Worm (Caenorhabditis elegans) whole organism, L1 larva: ENCODE data around the gene W09G12.9.

Experiments
- C04F5.9 ChIP-seq: sonication (generic microtip); optimal IDR thresholded peaks from 2 replicates; lab custom pipeline; 2016; ENCODE audit warnings: missing genetic modification characterization, missing compliant biosample characterization
- C16A3.4 ChIP-seq: fragments of 150-350 bp; optimal IDR thresholded peaks from 2 replicates; lab custom pipeline; 2014; ENCODE audit warnings: missing biosample characterization, missing genetic modification characterization
- F16B12.6 ChIP-seq: fragments of 150-350 bp; optimal IDR thresholded peaks from 2 replicates; lab custom pipeline; 2014; ENCODE audit warnings: missing biosample characterization, missing genetic modification characterization
- Y116A8C.19 ChIP-seq: sonication (generic microtip); optimal IDR thresholded peaks from 2 replicates; lab custom pipeline; 2016; ENCODE audit warnings: missing compliant biosample characterization, missing genetic modification characterization, borderline replicate concordance
- ceh-82 ChIP-seq, 3 experiments: fragments of 150-350 bp in 1 of 3; sonication (generic microtip) in 2 of 3; optimal IDR thresholded peaks; 2 replicates each; lab custom pipeline; 2014 to 2017; ENCODE audit warnings: missing biosample characterization in 3 of 3, missing genetic modification characterization in 3 of 3
- ceh-88 ChIP-seq: fragments of 200-800 bp; sonication (Bioruptor generic); IDR thresholded peaks from 2 replicates; pipeline ENCODE4 v1.3.6; 2022; ENCODE audit warnings: missing genetic modification characterization, missing compliant biosample characterization
- ceh-90 ChIP-seq: sonication (generic microtip); optimal IDR thresholded peaks from 2 replicates; lab custom pipeline; 2016; ENCODE audit warnings: missing genetic modification characterization, missing compliant biosample characterization
- ces-1 ChIP-seq: fragments of 150-350 bp; optimal IDR thresholded peaks from 2 replicates; lab custom pipeline; 2014; ENCODE audit warnings: missing biosample characterization, missing genetic modification reagents, missing genetic modification characterization
- dpl-1 ChIP-seq, 3 experiments: fragments of 150-350 bp in 2 of 3; sonication (generic microtip) in 1 of 3; optimal IDR thresholded peaks; 2 replicates each; lab custom pipeline; 2014 to 2017; ENCODE audit warnings: missing biosample characterization in 3 of 3, missing genetic modification characterization in 3 of 3, missing genetic modification reagents in 3 of 3
- dsc-1 ChIP-seq: sonication (generic microtip); optimal IDR thresholded peaks from 2 replicates; lab custom pipeline; 2016; ENCODE audit warnings: mild to moderate bottlenecking, missing genetic modification characterization, missing compliant biosample characterization
- efl-1 ChIP-seq, 4 experiments: fragments of 150-350 bp; optimal IDR thresholded peaks in 3 of 4; peaks in 1 of 4; 1 replicate in 1 of 4; 2 replicates in 3 of 4; lab custom pipeline; 2014; ENCODE audit warnings: missing biosample characterization in 2 of 4, missing genetic modification characterization in 2 of 4, missing genetic modification reagents in 2 of 4
- efl-3 ChIP-seq: fragments of 200-800 bp; sonication (Bioruptor generic); optimal IDR thresholded peaks from 2 replicates; lab custom pipeline; 2018; ENCODE audit warnings: mild to moderate bottlenecking, missing genetic modification characterization, missing compliant biosample characterization
- elt-3 ChIP-seq, 6 experiments: fragments of 150-350 bp in 1 of 6; sonication (generic microtip); optimal IDR thresholded peaks; 2 replicates each; lab custom pipeline; 2017 to 2018; ENCODE audit warnings: missing biosample characterization in 6 of 6, missing genetic modification characterization in 6 of 6, inconsistent platforms in 1 of 6
- fos-1 ChIP-seq: fragments of 150-350 bp; optimal IDR thresholded peaks from 2 replicates; lab custom pipeline; 2014; ENCODE audit warnings: missing biosample characterization, missing genetic modification characterization
- grh-1 ChIP-seq: fragments of 200-800 bp; sonication (Bioruptor generic); IDR thresholded peaks from 2 replicates; pipeline ENCODE4 v1.3.6; 2022; ENCODE audit warnings: missing genetic modification reagents, missing genetic modification characterization, missing compliant biosample characterization
- hlh-4 ChIP-seq: sonication (generic microtip); optimal IDR thresholded peaks from 2 replicates; lab custom pipeline; 2016; ENCODE audit warnings: mild to moderate bottlenecking, missing genetic modification characterization, missing compliant biosample characterization
- irx-1 ChIP-seq: sonication (generic microtip); optimal IDR thresholded peaks from 2 replicates; lab custom pipeline; 2016; ENCODE audit warnings: missing genetic modification characterization, missing compliant biosample characterization
- isw-1 ChIP-seq: fragments of 200-800 bp; sonication (Bioruptor generic); IDR thresholded peaks from 2 replicates; pipeline ENCODE4 v1.3.6; 2022; ENCODE audit warnings: missing genetic modification characterization, missing compliant biosample characterization
- jun-1 ChIP-seq: fragments of 150-350 bp; optimal IDR thresholded peaks from 2 replicates; lab custom pipeline; 2014; ENCODE audit warnings: missing biosample characterization, missing genetic modification reagents, missing genetic modification characterization
- lin-13 ChIP-seq: fragments of 150-350 bp; optimal IDR thresholded peaks from 2 replicates; lab custom pipeline; 2014; ENCODE audit warnings: missing biosample characterization, missing genetic modification reagents, missing genetic modification characterization
- lin-15B ChIP-seq: fragments of 150-350 bp; sonication (generic microtip); optimal IDR thresholded peaks from 3 replicates; lab custom pipeline; 2014; ENCODE audit warnings: missing biosample characterization, missing genetic modification characterization
- lin-35 ChIP-seq, 2 experiments: fragments of 150-350 bp; optimal IDR thresholded peaks; 2 replicates each; lab custom pipeline; 2014; ENCODE audit warnings: missing biosample characterization in 2 of 2, missing genetic modification characterization in 2 of 2, missing genetic modification reagents in 2 of 2
- lsy-2 ChIP-seq, 2 experiments: fragments of 150-350 bp; optimal IDR thresholded peaks; 2 replicates each; lab custom pipeline; 2014; ENCODE audit warnings: missing biosample characterization in 2 of 2, missing genetic modification characterization in 2 of 2
- mdl-1 ChIP-seq, 2 experiments: fragments of 150-350 bp; optimal IDR thresholded peaks; 2 replicates each; lab custom pipeline; 2014 to 2017; ENCODE audit warnings: missing biosample characterization in 2 of 2, missing genetic modification characterization in 2 of 2, inconsistent platforms in 1 of 2
- mep-1 ChIP-seq: fragments of 150-350 bp; optimal IDR thresholded peaks from 2 replicates; lab custom pipeline; 2014; ENCODE audit warnings: missing biosample characterization, missing genetic modification characterization
- nhr-12 ChIP-seq: sonication (generic microtip); optimal IDR thresholded peaks from 2 replicates; lab custom pipeline; 2017; ENCODE audit warnings: missing biosample characterization, missing genetic modification characterization
- nhr-19 ChIP-seq: fragments of 200-800 bp; sonication (Bioruptor generic); conservative IDR thresholded peaks from 2 replicates; pipeline ENCODE4 v1.3.6; 2022; ENCODE audit warnings: missing genetic modification characterization, missing compliant biosample characterization
- nhr-237 ChIP-seq: fragments of 150-350 bp; optimal IDR thresholded peaks from 2 replicates; lab custom pipeline; 2014; ENCODE audit warnings: missing biosample characterization, missing genetic modification characterization
- nhr-84 ChIP-seq: sonication (generic microtip); optimal IDR thresholded peaks from 2 replicates; lab custom pipeline; 2017; ENCODE audit warnings: missing biosample characterization, missing genetic modification characterization
- nhr-85 ChIP-seq: sonication (generic microtip); peaks from one replicate; lab custom pipeline; 2016; ENCODE audit warnings: missing genetic modification characterization, inconsistent platforms, missing compliant biosample characterization
- nhr-90 ChIP-seq: sonication (generic microtip); optimal IDR thresholded peaks from 2 replicates; lab custom pipeline; 2016; ENCODE audit warnings: mild to moderate bottlenecking, missing genetic modification characterization, missing compliant biosample characterization; ENCODE audit not compliant: poor library complexity
- pag-3 ChIP-seq: sonication (generic microtip); optimal IDR thresholded peaks from 2 replicates; lab custom pipeline; 2017; ENCODE audit warnings: missing genetic modification characterization, mild to moderate bottlenecking, missing compliant biosample characterization, antibody characterized with exemption, borderline replicate concordance; ENCODE audit not compliant: insufficient read depth
- rnt-1 ChIP-seq: sonication (generic microtip); optimal IDR thresholded peaks from 2 replicates; lab custom pipeline; 2016; ENCODE audit warnings: mild to moderate bottlenecking, missing genetic modification characterization, moderate library complexity, missing compliant biosample characterization
- skn-1 ChIP-seq: fragments of 150-350 bp; optimal IDR thresholded peaks from 2 replicates; lab custom pipeline; 2014; ENCODE audit warnings: missing biosample characterization, missing genetic modification characterization
- snu-23 ChIP-seq: sonication (generic microtip); optimal IDR thresholded peaks from 2 replicates; lab custom pipeline; 2016; ENCODE audit warnings: missing genetic modification characterization, missing compliant biosample characterization
- sox-4 ChIP-seq: sonication (generic microtip); optimal IDR thresholded peaks from 2 replicates; lab custom pipeline; 2016; ENCODE audit warnings: missing genetic modification characterization, missing compliant biosample characterization
- swsn-7 ChIP-seq: sonication (generic microtip); optimal IDR thresholded peaks from 2 replicates; lab custom pipeline; 2016; ENCODE audit warnings: missing genetic modification characterization, missing compliant biosample characterization
- tbx-2 ChIP-seq: sonication (generic microtip); optimal IDR thresholded peaks from 2 replicates; lab custom pipeline; 2016; ENCODE audit warnings: missing genetic modification characterization, missing compliant biosample characterization
- unc-130 ChIP-seq: fragments of 150-350 bp; optimal IDR thresholded peaks from 2 replicates; lab custom pipeline; 2017; ENCODE audit warnings: missing biosample characterization, missing genetic modification characterization, inconsistent platforms
- unc-86 ChIP-seq: sonication (generic microtip); optimal IDR thresholded peaks from 2 replicates; lab custom pipeline; 2016; ENCODE audit warnings: missing genetic modification characterization, missing compliant biosample characterization
- xbp-1 ChIP-seq: sonication (generic microtip); optimal IDR thresholded peaks from 2 replicates; lab custom pipeline; 2016; ENCODE audit warnings: missing genetic modification characterization, missing compliant biosample characterization
- zag-1 ChIP-seq: fragments of 150-350 bp; optimal IDR thresholded peaks from 2 replicates; lab custom pipeline; 2014; ENCODE audit warnings: missing biosample characterization, missing genetic modification characterization

W09G12.9 gene

DNA sequence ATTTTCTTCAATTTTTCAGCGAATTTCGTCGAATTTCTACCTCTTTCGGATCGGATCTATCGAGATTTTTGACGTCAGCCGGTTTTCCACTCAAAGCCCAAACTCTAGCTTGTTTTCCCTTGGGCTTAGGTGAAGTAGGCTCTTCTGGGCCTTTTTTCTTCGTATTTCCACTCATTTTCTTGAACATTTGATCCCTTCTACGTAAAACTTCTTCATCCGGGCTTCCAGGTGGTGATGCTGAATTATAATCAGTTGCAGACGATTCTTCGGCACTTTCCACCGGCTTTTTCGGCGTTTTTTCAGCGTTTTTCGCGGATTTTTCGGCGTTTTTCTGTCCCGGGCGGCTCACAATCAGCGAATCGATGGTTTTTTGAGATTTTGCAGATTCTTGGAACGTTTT is 21.8 kb downstream of the W09G12.9 start:
- TF ChIP-seq fos-1 (no peak), hlh-4 (tag; lab: Kevin White, UChicago) (no peak), skn-1 (tag; lab: Kevin White, UChicago) (no peak), unc-86 (tag; lab: Kevin White, UChicago) (no peak), nhr-90 (tag; lab: Kevin White, UChicago) (no peak), ceh-90 (tag; lab: Kevin White, UChicago) (no peak), ces-1 (GFP tag; lab: Kevin White, UChicago) (no peak), jun-1 (tag; lab: Kevin White, UChicago) (no peak), lsy-2 (tag; optimal IDR thresholded peaks at IDR 0.05; lab: Kevin White, UChicago) (no peak)
- TF ChIP-seq, all 84 proteins: peak for 0

DNA sequence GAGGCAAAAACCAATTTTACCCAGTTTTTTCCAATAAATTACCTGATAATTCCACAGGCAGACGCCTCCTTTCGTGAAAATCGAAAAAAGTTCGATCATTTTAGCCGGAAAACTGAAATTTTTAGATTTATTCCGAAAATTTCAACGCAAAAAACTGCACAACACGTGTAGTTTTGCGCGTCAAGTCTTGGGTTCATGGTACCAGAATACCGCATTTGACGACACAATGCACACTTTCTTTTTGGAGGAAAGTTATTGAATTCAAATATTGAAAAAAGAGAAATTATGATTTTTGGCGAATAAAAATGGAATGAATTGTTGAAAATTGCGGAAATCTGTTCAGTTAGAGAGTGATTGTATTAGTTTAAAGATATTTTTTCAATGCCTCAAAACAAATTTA is 23.3 kb downstream of the W09G12.9 start, which contains the start of gene F38A1.8:
Gene F38A1.8, minus strand, starts transcription at position 167 of the 400 bp plus-strand sequence.
- TF ChIP-seq ceh-82 (tag; optimal IDR thresholded peaks at IDR 0.05; lab: Kevin White, UChicago) (peak; percentile 36 to 61 (median 42)), skn-1 (tag; lab: Kevin White, UChicago) (peak; percentile 36), zag-1 (no peak), sox-4 (no peak), xbp-1 (tag; lab: Kevin White, UChicago) (peak; percentile 50), lin-13 (GFP tag; lab: Kevin White, UChicago) (peak; percentile 39), dpl-1 (GFP tag; optimal IDR thresholded peaks at IDR 0.05; lab: Kevin White, UChicago) (peak; percentile 91 to 95 (median 94)), nhr-237 (peak; percentile 32), fos-1 (peak; percentile 9), lin-15B (peak; percentile 69), rnt-1 (peak; percentile 77), ceh-90 (tag; lab: Kevin White, UChicago) (no peak), snu-23 (GFP tag; lab: Kevin White, UChicago) (peak; percentile 74), nhr-12 (no peak), nhr-90 (tag; lab: Kevin White, UChicago) (peak; percentile 40), unc-86 (tag; lab: Kevin White, UChicago) (peak; percentile 21), swsn-7 (tag; lab: Kevin White, UChicago) (peak; percentile 42), lin-35 (GFP tag; optimal IDR thresholded peaks at IDR 0.05; lab: Kevin White, UChicago) (peak; percentile 91 to 96), nhr-85 (tag; lab: Kevin White, UChicago) (peak; percentile 69), Y116A8C.19 (tag; lab: Kevin White, UChicago) (no peak), efl-3 (GFP tag; lab: Kevin White, UChicago) (no peak), irx-1 (tag; lab: Kevin White, UChicago) (peak; percentile 25), F16B12.6 (tag; lab: Kevin White, UChicago) (peak; percentile 93), jun-1 (tag; lab: Kevin White, UChicago) (peak; percentile 27), mep-1 (tag; lab: Kevin White, UChicago) (peak; percentile 73), pag-3 (tag; lab: Kevin White, UChicago) (no peak), tbx-2 (tag; lab: Kevin White, UChicago) (peak; percentile 61), lsy-2 (tag; optimal IDR thresholded peaks at IDR 0.05; lab: Kevin White, UChicago) (peak; percentile 78 to 84), nhr-19 (GFP tag; lab: Robert Waterston, UW) (peak; percentile 57), isw-1 (peak; percentile 24; the same call in 1 of the 2 replicates), C04F5.9 (tag; lab: Kevin White, UChicago) (peak; percentile 24), efl-1 (optimal IDR thresholded peaks at IDR 0.05; lab: Kevin White, UChicago) (peak; percentile 94 to 98), efl-1 (GFP tag; optimal IDR thresholded peaks at IDR 0.05 in 1 of 2; lab: Kevin White, UChicago) (peak; percentile 95 to 99), grh-1 (peak; percentile 46; the same call in 1 of the 2 replicates), mdl-1 (tag; optimal IDR thresholded peaks at IDR 0.05; lab: Kevin White, UChicago) (peak in 1 of 2 experiments; percentile 81), elt-3 (tag; optimal IDR thresholded peaks at IDR 0.05; lab: Kevin White, UChicago) (peak in 2 of 6 experiments; percentile 12 to 66), unc-130 (tag; lab: Kevin White, UChicago) (peak; percentile 42), ceh-88 (GFP tag; lab: Robert Waterston, UW) (no peak), nhr-84 (tag; lab: Kevin White, UChicago) (no peak), dsc-1 (tag; lab: Kevin White, UChicago) (peak; percentile 6), C16A3.4 (peak; percentile 46)
